Worm (Caenorhabditis elegans) whole organism, mixed stage, embryonic: Measurements from ENCODE around the gene Y41D4B.15.
"Not testable (repeated sequence)": the region's sequence is repeated elsewhere in the genome, so short reads cannot be mapped to it uniquely, and the experiment has no call there.

Experiments
- M03D4.4 ChIP-seq: sonication (generic microtip); optimal IDR thresholded peaks from 2 replicates; lab custom pipeline; 2017; ENCODE audit warnings: mild to moderate bottlenecking, missing genetic modification characterization, missing compliant biosample characterization
- bed-3 ChIP-seq: fragments of 200-800 bp; sonication (Bioruptor generic); optimal IDR thresholded peaks from 3 replicates; lab custom pipeline; 2018; ENCODE audit warnings: mild to moderate bottlenecking, missing genetic modification characterization, moderate library complexity, missing compliant biosample characterization
- blmp-1 ChIP-seq: fragments of 150-350 bp; optimal IDR thresholded peaks from 2 replicates; lab custom pipeline; 2014; ENCODE audit warnings: missing biosample characterization, missing genetic modification characterization
- ceh-43 ChIP-seq: fragments of 200-800 bp; sonication (Bioruptor generic); optimal IDR thresholded peaks from 2 replicates; lab custom pipeline; 2018; ENCODE audit warnings: mild to moderate bottlenecking, missing genetic modification characterization, moderate library complexity, missing compliant biosample characterization
- ces-1 ChIP-seq: fragments of 150-350 bp; optimal IDR thresholded peaks from 2 replicates; lab custom pipeline; 2014; ENCODE audit warnings: missing biosample characterization, missing genetic modification reagents, missing genetic modification characterization
- cnd-1 ChIP-seq: fragments of 200-800 bp; sonication (Bioruptor generic); optimal IDR thresholded peaks from 2 replicates; lab custom pipeline; 2018; ENCODE audit warnings: mild to moderate bottlenecking, missing genetic modification characterization, missing compliant biosample characterization
- drap-1 ChIP-seq: fragments of 200-800 bp; sonication (Bioruptor generic); optimal IDR thresholded peaks from 3 replicates; lab custom pipeline; 2018; ENCODE audit warnings: mild to moderate bottlenecking, missing genetic modification characterization, missing compliant biosample characterization
- elt-1 ChIP-seq: sonication (generic microtip); optimal IDR thresholded peaks from 2 replicates; lab custom pipeline; 2017; ENCODE audit warnings: missing genetic modification characterization, mild to moderate bottlenecking, missing compliant biosample characterization, antibody characterized with exemption, moderate library complexity, borderline replicate concordance; ENCODE audit not compliant: insufficient read depth
- flh-1 ChIP-seq: fragments of 200-800 bp; sonication (Bioruptor generic); optimal IDR thresholded peaks from 2 replicates; lab custom pipeline; 2018; ENCODE audit warnings: mild to moderate bottlenecking, missing genetic modification characterization, moderate library complexity, missing compliant biosample characterization
- hlh-1 ChIP-seq: fragments of 150-350 bp; optimal IDR thresholded peaks from 2 replicates; lab custom pipeline; 2014; ENCODE audit warnings: missing biosample characterization, missing genetic modification reagents, missing genetic modification characterization
- lin-13 ChIP-seq: fragments of 150-350 bp; optimal IDR thresholded peaks from 2 replicates; lab custom pipeline; 2014; ENCODE audit warnings: missing biosample characterization, missing genetic modification characterization
- lin-32 ChIP-seq: fragments of 200-800 bp; sonication (Bioruptor generic); optimal IDR thresholded peaks from 2 replicates; lab custom pipeline; 2018; ENCODE audit warnings: mild to moderate bottlenecking, missing genetic modification characterization, missing compliant biosample characterization
- mab-5 ChIP-seq: fragments of 150-350 bp; optimal IDR thresholded peaks from 2 replicates; lab custom pipeline; 2014; ENCODE audit warnings: missing biosample characterization, missing genetic modification characterization
- mls-2 ChIP-seq: sonication (generic microtip); optimal IDR thresholded peaks from 2 replicates; lab custom pipeline; 2016; ENCODE audit warnings: mild to moderate bottlenecking, missing genetic modification characterization, moderate library complexity, missing compliant biosample characterization
- nhr-12 ChIP-seq: fragments of 150-350 bp; optimal IDR thresholded peaks from 2 replicates; lab custom pipeline; 2014; ENCODE audit warnings: missing biosample characterization, missing genetic modification characterization
- nhr-2 ChIP-seq: fragments of 150-350 bp; optimal IDR thresholded peaks from 2 replicates; lab custom pipeline; 2014; ENCODE audit warnings: missing biosample characterization, missing genetic modification characterization
- pha-4 ChIP-seq: fragments of 150-350 bp; optimal IDR thresholded peaks from 2 replicates; lab custom pipeline; 2018; ENCODE audit warnings: missing biosample characterization, missing genetic modification reagents, missing genetic modification characterization
- sem-2 ChIP-seq: fragments of 200-800 bp; sonication (Bioruptor generic); optimal IDR thresholded peaks from 2 replicates; lab custom pipeline; 2018; ENCODE audit warnings: mild to moderate bottlenecking, missing genetic modification characterization, missing compliant biosample characterization
- snpc-4 ChIP-seq: fragments of 150-350 bp; optimal IDR thresholded peaks from 2 replicates; lab custom pipeline; 2014; ENCODE audit warnings: missing biosample characterization, missing genetic modification characterization
- sptf-1 ChIP-seq: sonication (generic microtip); optimal IDR thresholded peaks from 2 replicates; lab custom pipeline; 2017; ENCODE audit warnings: mild to moderate bottlenecking, missing genetic modification characterization, moderate library complexity, missing compliant biosample characterization
- tbx-8 ChIP-seq: fragments of 200-800 bp; sonication (Bioruptor generic); optimal IDR thresholded peaks from 2 replicates; lab custom pipeline; 2018; ENCODE audit warnings: mild to moderate bottlenecking, missing genetic modification characterization, moderate library complexity, missing compliant biosample characterization
- unc-39 ChIP-seq: fragments of 150-350 bp; optimal IDR thresholded peaks from 2 replicates; lab custom pipeline; 2014; ENCODE audit warnings: missing biosample characterization, missing genetic modification characterization
- unc-62 ChIP-seq: fragments of 150-350 bp; optimal IDR thresholded peaks from 2 replicates; lab custom pipeline; 2014; ENCODE audit warnings: missing biosample characterization, missing genetic modification reagents, missing genetic modification characterization
- ztf-11 ChIP-seq: fragments of 150-350 bp; optimal IDR thresholded peaks from 2 replicates; lab custom pipeline; 2014; ENCODE audit warnings: missing biosample characterization, missing genetic modification characterization

The Y41D4B.15 gene

ce11 chrIV:1602936-1603457 lies 39.1 kb downstream of the Y41D4B.15 start:
- no peak for TF ChIP-seq lin-13
- TF ChIP-seq ceh-43 (GFP tag; lab: Kevin White, UChicago) = no peak
- no peak for TF ChIP-seq nhr-12 (tag; lab: Kevin White, UChicago)
- TF ChIP-seq ztf-11 (tag; lab: Kevin White, UChicago) = no peak
- no peak for TF ChIP-seq flh-1 (GFP tag; lab: Kevin White, UChicago)
- TF ChIP-seq pha-4 (tag; lab: Kevin White, UChicago) = no peak

- no peak for TF ChIP-seq sptf-1 (tag; lab: Kevin White, UChicago)
- TF ChIP-seq, all 35 proteins: peak for 0
Observed at ce11 chrIV:1605276-1605762, 41.4 kb downstream of the Y41D4B.15 start, which contains the start of gene Y41D4B.11. TSS of gene Y41D4B.11 (plus strand) at chrIV:1605712.

- not testable (repeated sequence) for TF ChIP-seq snpc-4 (tag; lab: Kevin White, UChicago); lin-32 (GFP tag; lab: Kevin White, UChicago); M03D4.4 (tag; lab: Kevin White, UChicago)
Observed at ce11 chrIV:1609973-1610372, 46.1 kb downstream of the Y41D4B.15 start, which contains the start of gene dsl-3. TSS of gene dsl-3 (plus strand) at chrIV:1610273.

ce11 chrIV:1613592-1613991 lies 49.7 kb downstream of the Y41D4B.15 start, which contains the start of gene nhr-122:
TSS of gene nhr-122 (plus strand) at chrIV:1613892.
- TF ChIP-seq ces-1 (GFP tag; lab: Kevin White, UChicago) (no peak), lin-32 (GFP tag; lab: Kevin White, UChicago) (no peak), unc-62 (GFP tag; lab: Kevin White, UChicago) (no peak), bed-3 (GFP tag; lab: Kevin White, UChicago) (no peak), tbx-8 (no peak), mls-2 (tag; lab: Kevin White, UChicago) (no peak), mab-5 (tag; lab: Kevin White, UChicago) (no peak), sem-2 (GFP tag; lab: Kevin White, UChicago) (no peak), nhr-2 (tag; lab: Kevin White, UChicago) (no peak), hlh-1 (tag; lab: Kevin White, UChicago) (no peak), blmp-1 (no peak), drap-1 (GFP tag; lab: Kevin White, UChicago) (no peak), M03D4.4 (tag; lab: Kevin White, UChicago) (no peak), lin-13 (no peak), cnd-1 (no peak), unc-39 (tag; lab: Kevin White, UChicago) (no peak), flh-1 (GFP tag; lab: Kevin White, UChicago) (no peak), elt-1 (tag; lab: Kevin White, UChicago) (no peak)
